Fruit fly (Drosophila melanogaster): ENCODE data around the gene Ald2.

DNA sequence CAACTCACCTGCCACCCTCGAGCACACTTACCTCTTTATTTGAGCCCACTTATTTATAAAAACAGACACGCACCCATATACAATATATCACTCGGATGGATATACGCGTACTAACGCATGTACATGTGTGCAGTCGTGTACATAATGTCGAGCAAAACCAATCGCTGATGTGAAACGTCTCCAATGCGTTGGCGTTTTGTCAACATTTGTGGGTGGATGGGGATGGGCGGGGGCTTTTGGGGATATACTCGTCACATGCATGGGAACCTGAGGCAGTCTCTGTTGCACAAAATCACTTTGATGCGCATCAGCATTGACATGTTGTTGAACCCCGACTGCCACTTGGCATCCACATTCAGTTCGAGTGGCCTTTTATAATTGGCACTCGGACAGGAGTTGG, 22.1 kb downstream of the Ald2 start:
- TF ChIP-seq psq (optimal IDR thresholded peaks at IDR 0.05) (no peak), ttk (optimal IDR thresholded peaks at IDR 0.05) (no peak)

Measured in Kc167 (cell line).